Fruit fly (Drosophila melanogaster): ENCODE results near the gene CG17097.

dm6 chr2L:10608662-10609262 is 37.5 kb upstream of the CG17097 start:
- TF ChIP-seq usp (GFP tag; optimal IDR thresholded peaks at IDR 0.05) (no peak), pan (optimal IDR thresholded peaks at IDR 0.05) (no peak), OdsH (GFP tag; optimal IDR thresholded peaks at IDR 0.05) (no peak), Dfd (GFP tag; optimal IDR thresholded peaks at IDR 0.05) (no peak), Hr78 (GFP tag; optimal IDR thresholded peaks at IDR 0.05) (no peak), brk (GFP tag; optimal IDR thresholded peaks at IDR 0.05) (no peak), Dif (GFP tag; optimal IDR thresholded peaks at IDR 0.05; ENCODE audit: partially characterized antibody) (no peak), fru (GFP tag; optimal IDR thresholded peaks at IDR 0.05) (no peak), GATAd (GFP tag; optimal IDR thresholded peaks at IDR 0.05) (no peak), Jra (GFP tag; optimal IDR thresholded peaks at IDR 0.05) (no peak), Rel (GFP tag; optimal IDR thresholded peaks at IDR 0.05) (no peak), Rel (tag; optimal IDR thresholded peaks at IDR 0.05) (no peak), ey (GFP tag; optimal IDR thresholded peaks at IDR 0.05) (no peak), Sp1 (GFP tag; optimal IDR thresholded peaks at IDR 0.05) (no peak)

All from whole organism, wandering third instar larva.